Worm (Caenorhabditis elegans) whole organism, late embryonic: Measurements from ENCODE around the gene F02E11.3.

Experiments used
- C08G9.2 ChIP-seq: sonication (generic microtip); optimal IDR thresholded peaks from 2 replicates; lab custom pipeline; 2016; ENCODE audit warnings: mild to moderate bottlenecking, missing genetic modification characterization, moderate library complexity, missing compliant biosample characterization
- K09A11.1 ChIP-seq: sonication (generic microtip); optimal IDR thresholded peaks from 2 replicates; lab custom pipeline; 2017; ENCODE audit warnings: antibody characterized with exemption, mild to moderate bottlenecking, missing genetic modification characterization, missing compliant biosample characterization; ENCODE audit not compliant: insufficient read depth
- ahr-1 ChIP-seq: sonication (generic microtip); optimal IDR thresholded peaks from 2 replicates; lab custom pipeline; 2016; ENCODE audit warnings: missing genetic modification characterization, missing compliant biosample characterization
- ceh-14 ChIP-seq: sonication (generic microtip); optimal IDR thresholded peaks from 2 replicates; lab custom pipeline; 2016; ENCODE audit warnings: missing genotype, missing genetic modification characterization, missing compliant biosample characterization
- ceh-2 ChIP-seq: sonication (generic microtip); optimal IDR thresholded peaks from 2 replicates; lab custom pipeline; 2016; ENCODE audit warnings: missing genotype, missing genetic modification characterization, missing compliant biosample characterization
- ceh-45 ChIP-seq: fragments of 200-800 bp; sonication (Bioruptor generic); IDR thresholded peaks from 2 replicates; pipeline ENCODE4 v1.3.6; 2022; ENCODE audit warnings: missing genetic modification reagents, missing genetic modification characterization, missing compliant biosample characterization
- ceh-48 ChIP-seq: sonication (generic microtip); optimal IDR thresholded peaks from 2 replicates; lab custom pipeline; 2016; ENCODE audit warnings: missing genetic modification characterization, inconsistent platforms, missing compliant biosample characterization
- ceh-6 ChIP-seq: fragments of 200-800 bp; sonication (Bioruptor generic); optimal IDR thresholded peaks from 2 replicates; lab custom pipeline; 2018; ENCODE audit warnings: mild to moderate bottlenecking, missing genetic modification characterization, missing compliant biosample characterization
- che-1 ChIP-seq: sonication (generic microtip); optimal IDR thresholded peaks from 2 replicates; lab custom pipeline; 2016; ENCODE audit warnings: mild to moderate bottlenecking, missing genetic modification characterization, missing compliant biosample characterization
- dve-1 ChIP-seq: sonication (generic microtip); optimal IDR thresholded peaks from 2 replicates; lab custom pipeline; 2017; ENCODE audit warnings: antibody characterized with exemption, mild to moderate bottlenecking, missing genetic modification characterization, missing compliant biosample characterization
- ets-4 ChIP-seq: sonication (generic microtip); optimal IDR thresholded peaks from 2 replicates; lab custom pipeline; 2016; ENCODE audit warnings: missing genetic modification characterization, missing compliant biosample characterization
- fax-1 ChIP-seq: sonication (generic microtip); optimal IDR thresholded peaks from 2 replicates; lab custom pipeline; 2016; ENCODE audit warnings: missing genotype, missing genetic modification characterization, missing compliant biosample characterization
- fkh-10 ChIP-seq: fragments of 150-350 bp; optimal IDR thresholded peaks from 2 replicates; lab custom pipeline; 2014; ENCODE audit warnings: missing biosample characterization, missing genetic modification reagents, missing genetic modification characterization
- fkh-6 ChIP-seq: sonication (generic microtip); optimal IDR thresholded peaks from 2 replicates; lab custom pipeline; 2016; ENCODE audit warnings: missing genetic modification characterization, missing compliant biosample characterization
- hlh-13 ChIP-seq: fragments of 200-800 bp; sonication (Bioruptor generic); optimal IDR thresholded peaks from 2 replicates; lab custom pipeline; 2018; ENCODE audit warnings: mild to moderate bottlenecking, missing genetic modification characterization, missing compliant biosample characterization
- hlh-6 ChIP-seq: sonication (generic microtip); optimal IDR thresholded peaks from 2 replicates; lab custom pipeline; 2016; ENCODE audit warnings: missing genotype, missing genetic modification characterization, missing compliant biosample characterization
- hlh-8 ChIP-seq: sonication (generic microtip); optimal IDR thresholded peaks from 2 replicates; lab custom pipeline; 2016; ENCODE audit warnings: missing genotype, missing genetic modification characterization, missing compliant biosample characterization
- madf-2 ChIP-seq: sonication (generic microtip); optimal IDR thresholded peaks from 2 replicates; lab custom pipeline; 2017; ENCODE audit warnings: missing genetic modification characterization, missing compliant biosample characterization
- mec-3 ChIP-seq: sonication (generic microtip); optimal IDR thresholded peaks from 2 replicates; lab custom pipeline; 2016; ENCODE audit warnings: borderline replicate concordance, missing genetic modification characterization, missing compliant biosample characterization
- nfya-1 ChIP-seq: sonication (generic microtip); optimal IDR thresholded peaks from 2 replicates; lab custom pipeline; 2017; ENCODE audit warnings: missing genetic modification characterization, mild to moderate bottlenecking, missing compliant biosample characterization, antibody characterized with exemption, moderate library complexity
- nhr-11 ChIP-seq: fragments of 150-350 bp; optimal IDR thresholded peaks from 2 replicates; lab custom pipeline; 2014; ENCODE audit warnings: missing biosample characterization, missing genetic modification characterization
- nhr-232 ChIP-seq: sonication (generic microtip); optimal IDR thresholded peaks from 2 replicates; lab custom pipeline; 2016; ENCODE audit warnings: missing genetic modification characterization, missing compliant biosample characterization
- odd-2 ChIP-seq: sonication (generic microtip); optimal IDR thresholded peaks from 2 replicates; lab custom pipeline; 2017; ENCODE audit warnings: antibody characterized with exemption, mild to moderate bottlenecking, missing genetic modification characterization, missing compliant biosample characterization
- pat-9 ChIP-seq: fragments of 200-800 bp; sonication (Bioruptor generic); optimal IDR thresholded peaks from 2 replicates; lab custom pipeline; 2018; ENCODE audit warnings: mild to moderate bottlenecking, missing genetic modification characterization, moderate library complexity, missing compliant biosample characterization
- pax-1 ChIP-seq: fragments of 150-350 bp; optimal IDR thresholded peaks from 2 replicates; lab custom pipeline; 2014; ENCODE audit warnings: missing biosample characterization, missing genetic modification characterization
- pqm-1 ChIP-seq: sonication (generic microtip); optimal IDR thresholded peaks from 2 replicates; lab custom pipeline; 2016; ENCODE audit warnings: missing genetic modification characterization, missing compliant biosample characterization
- pros-1 ChIP-seq: fragments of 150-350 bp; optimal IDR thresholded peaks from 2 replicates; lab custom pipeline; 2014; ENCODE audit warnings: missing biosample characterization, missing genetic modification reagents, missing genetic modification characterization
- ref-2 ChIP-seq: sonication (generic microtip); optimal IDR thresholded peaks from 2 replicates; lab custom pipeline; 2016; ENCODE audit warnings: missing genetic modification characterization, missing compliant biosample characterization
- rnt-1 ChIP-seq: sonication (generic microtip); optimal IDR thresholded peaks from 2 replicates; lab custom pipeline; 2016; ENCODE audit warnings: missing genetic modification characterization, missing compliant biosample characterization
- sdc-2 ChIP-seq: sonication (generic microtip); optimal IDR thresholded peaks from 2 replicates; lab custom pipeline; 2016; ENCODE audit warnings: missing genotype, missing genetic modification characterization, missing compliant biosample characterization
- sox-2 ChIP-seq: fragments of 200-800 bp; sonication (Bioruptor generic); IDR thresholded peaks from 2 replicates; pipeline ENCODE4 v1.3.6; 2022; ENCODE audit warnings: missing genetic modification reagents, missing genetic modification characterization, missing compliant biosample characterization
- sox-4 ChIP-seq: sonication (generic microtip); optimal IDR thresholded peaks from 2 replicates; lab custom pipeline; 2017; ENCODE audit warnings: mild to moderate bottlenecking, missing genetic modification characterization, inconsistent platforms, missing compliant biosample characterization
- syd-9 ChIP-seq: sonication (generic microtip); optimal IDR thresholded peaks from 2 replicates; lab custom pipeline; 2016; ENCODE audit warnings: mild to moderate bottlenecking, missing genetic modification characterization, moderate library complexity, missing compliant biosample characterization
- tbx-2 ChIP-seq: sonication (generic microtip); optimal IDR thresholded peaks from 2 replicates; lab custom pipeline; 2016; ENCODE audit warnings: missing genetic modification characterization, missing compliant biosample characterization
- tbx-7 ChIP-seq: sonication (generic microtip); optimal IDR thresholded peaks from 2 replicates; lab custom pipeline; 2016; ENCODE audit warnings: missing genotype, missing genetic modification characterization, missing compliant biosample characterization
- unc-3 ChIP-seq, 2 experiments: fragments of 200-800 bp in 1 of 2; sonication (Bioruptor generic) in 1 of 2; sonication (generic microtip) in 1 of 2; conservative IDR thresholded peaks in 1 of 2; optimal IDR thresholded peaks in 1 of 2; 2 replicates each; pipeline versions ENCODE4 v1.3.6 to Lab custom; 2016 to 2022; ENCODE audit warnings: missing compliant biosample characterization in 2 of 2, missing genetic modification characterization in 2 of 2, missing genetic modification reagents in 1 of 2
- unc-55 ChIP-seq: sonication (generic microtip); optimal IDR thresholded peaks from 2 replicates; lab custom pipeline; 2017; ENCODE audit warnings: missing biosample characterization, missing genetic modification reagents, missing genetic modification characterization

F02E11.3 gene

ce11 chrII:3244070-3244469 is 30.8 kb downstream of the F02E11.3 start, which contains the start of gene C17F4.12:
Gene C17F4.12, minus strand, starts transcription at chrII:3244170.
- no peak for TF ChIP-seq mec-3 (tag; lab: Kevin White, UChicago)
- no peak for TF ChIP-seq C08G9.2 (tag; lab: Kevin White, UChicago)
- TF ChIP-seq K09A11.1 = no peak
- no peak for TF ChIP-seq hlh-6 (tag; lab: Kevin White, UChicago)
- TF ChIP-seq fkh-6 (tag; lab: Kevin White, UChicago) = no peak
- TF ChIP-seq pqm-1 (tag; lab: Kevin White, UChicago) = no peak
- TF ChIP-seq dve-1 (tag; lab: Kevin White, UChicago) = no peak
- no peak for TF ChIP-seq fkh-10 (GFP tag; lab: Kevin White, UChicago)
- no peak for TF ChIP-seq ceh-14
- TF ChIP-seq, all 69 proteins: peak for 0

DNA sequence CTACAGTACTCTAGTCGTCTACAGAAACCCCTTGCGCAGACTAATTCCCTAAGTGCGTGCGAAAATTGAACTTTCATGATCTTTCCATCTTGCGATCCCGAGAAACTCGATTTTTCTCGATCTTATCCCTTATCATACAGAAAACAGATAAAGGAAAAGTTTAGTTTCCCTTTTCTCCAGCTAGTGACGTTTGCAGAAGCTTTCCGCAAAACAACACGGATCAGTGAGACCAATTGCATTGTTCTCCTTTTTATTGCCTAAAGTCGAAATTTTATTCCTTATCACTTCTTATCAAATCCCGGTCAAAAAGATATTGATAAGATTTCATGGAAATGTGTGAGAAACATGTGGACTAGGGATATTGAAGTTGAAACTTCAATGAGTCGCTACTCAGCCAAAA is 33.0 kb downstream of the F02E11.3 start:
- no peak for TF ChIP-seq syd-9 (tag; lab: Kevin White, UChicago)
- no peak for TF ChIP-seq hlh-13 (GFP tag; lab: Kevin White, UChicago)
- TF ChIP-seq ahr-1 = no peak

ce11 chrII:3240207-3240606 is 34.6 kb downstream of the F02E11.3 start, which contains the start of gene C17F4.3:
Gene C17F4.3, plus strand, starts transcription at chrII:3240507.
- TF ChIP-seq pat-9 (tag; lab: Kevin White, UChicago) = no peak
- no peak for TF ChIP-seq che-1 (tag; lab: Kevin White, UChicago)
- no peak for TF ChIP-seq K09A11.1
- no peak for TF ChIP-seq fax-1 (tag; lab: Kevin White, UChicago)
- TF ChIP-seq odd-2 = no peak
- TF ChIP-seq sdc-2 (tag; lab: Kevin White, UChicago) = no peak
- TF ChIP-seq ref-2 (tag; lab: Kevin White, UChicago) = no peak
- no peak for TF ChIP-seq madf-2 (tag; lab: Kevin White, UChicago)
- TF ChIP-seq mec-3 (tag; lab: Kevin White, UChicago) = no peak
- no peak for TF ChIP-seq tbx-2 (tag; lab: Kevin White, UChicago)

DNA sequence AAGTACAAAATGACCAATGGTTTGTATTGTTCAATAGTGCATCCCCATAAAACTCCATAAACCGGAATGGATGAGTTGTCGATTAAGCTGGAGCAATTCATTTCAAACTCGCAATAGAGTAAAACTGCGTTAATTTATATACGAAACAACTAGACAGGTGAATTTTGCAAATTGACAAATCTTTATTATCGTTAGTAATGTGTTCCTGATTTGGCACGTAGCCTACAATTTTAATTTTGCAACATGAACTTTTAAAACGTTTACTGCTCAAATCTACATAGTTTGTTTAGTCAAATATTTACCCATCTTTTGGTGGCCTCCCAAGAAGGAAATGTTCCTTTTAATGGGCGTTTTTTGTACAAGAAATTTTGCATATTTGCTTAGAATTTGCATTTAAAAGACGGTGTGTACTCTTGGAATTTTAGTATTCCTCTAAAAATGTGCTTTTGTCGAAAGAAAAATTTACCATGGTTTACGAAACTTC is 37.7 kb downstream of the F02E11.3 start, which contains the start of the genes srz-67 and C17F4.11:
Gene srz-67, minus strand, starts transcription at position 101 of the 484 bp plus-strand sequence.
Gene C17F4.11, plus strand, starts transcription at position 434 of the 484 bp plus-strand sequence.
- TF ChIP-seq tbx-2 (tag; lab: Kevin White, UChicago) (no peak), madf-2 (tag; lab: Kevin White, UChicago) (no peak), ceh-2 (no peak), ceh-6 (GFP tag; lab: Kevin White, UChicago) (no peak)

DNA sequence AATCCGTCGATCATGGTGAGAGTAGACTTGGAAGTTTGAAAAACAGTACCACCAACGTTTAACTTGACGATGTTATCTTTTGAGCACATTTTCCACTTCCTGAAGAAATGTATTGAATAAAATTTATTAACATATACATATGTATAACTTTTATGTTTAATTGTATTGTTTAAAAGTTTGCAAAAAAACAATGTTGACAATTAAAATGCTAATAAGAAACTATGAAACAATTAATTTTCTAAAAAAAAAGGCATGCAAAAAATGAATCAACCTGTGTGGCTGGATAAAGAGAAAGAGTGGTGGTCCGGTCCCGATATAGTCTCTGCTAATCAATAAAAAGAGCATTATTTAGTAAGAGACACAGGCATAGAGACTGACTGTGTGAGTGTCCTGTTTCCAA is 40.1 kb downstream of the F02E11.3 start, which contains the start of gene C17F4.8:
Gene C17F4.8, minus strand, starts transcription at position 101 of the 400 bp plus-strand sequence.
- TF ChIP-seq ets-4 (tag; lab: Kevin White, UChicago) (no peak), rnt-1 (tag; lab: Kevin White, UChicago) (no peak), pax-1 (tag; lab: Kevin White, UChicago) (no peak), ceh-45 (GFP tag; lab: Robert Waterston, UW) (no peak), tbx-7 (tag; lab: Kevin White, UChicago) (no peak), sox-2 (GFP tag; lab: Robert Waterston, UW) (no peak), unc-55 (GFP tag; lab: Kevin White, UChicago) (no peak), tbx-2 (tag; lab: Kevin White, UChicago) (no peak), hlh-8 (no peak), sox-4 (tag; lab: Kevin White, UChicago) (no peak), unc-3 (GFP tag; conservative IDR thresholded peaks at IDR 0.05; lab: Robert Waterston, UW) (no peak), unc-3 (tag; optimal IDR thresholded peaks at IDR 0.05; lab: Kevin White, UChicago) (no peak), nhr-232 (tag; lab: Kevin White, UChicago) (no peak), pros-1 (tag; lab: Kevin White, UChicago) (no peak), nfya-1 (no peak), ceh-48 (tag; lab: Kevin White, UChicago) (no peak), nhr-11 (no peak)
